Worm (Caenorhabditis elegans) whole organism, L3 larva: ENCODE results near the gene K06A4.2.

Experiments used
- elt-3 ChIP-seq, 3 experiments: fragments of 150-350 bp in 1 of 3; sonication (generic microtip) in 2 of 3; optimal IDR thresholded peaks; 2 replicates in 2 of 3; 4 replicates in 1 of 3; lab custom pipeline; 2014 to 2017; ENCODE audit warnings: missing biosample characterization in 3 of 3, missing genetic modification characterization in 3 of 3
- fkh-10 ChIP-seq: sonication (generic microtip); optimal IDR thresholded peaks from 2 replicates; lab custom pipeline; 2017; ENCODE audit warnings: missing biosample characterization, missing genetic modification reagents, missing genetic modification characterization
- nfya-1 ChIP-seq: sonication (generic microtip); optimal IDR thresholded peaks from 2 replicates; lab custom pipeline; 2017; ENCODE audit warnings: missing genetic modification characterization, mild to moderate bottlenecking, missing compliant biosample characterization, antibody characterized with exemption, moderate library complexity; ENCODE audit not compliant: insufficient read depth
- nhr-28 ChIP-seq: fragments of 150-350 bp; optimal IDR thresholded peaks from 2 replicates; lab custom pipeline; 2014; ENCODE audit warnings: missing biosample characterization, missing genetic modification characterization
- nhr-67 ChIP-seq: fragments of 150-350 bp; optimal IDR thresholded peaks from 2 replicates; lab custom pipeline; 2014; ENCODE audit warnings: missing biosample characterization, missing genetic modification characterization
- nhr-76 ChIP-seq: fragments of 150-350 bp; sonication (generic microtip); optimal IDR thresholded peaks from 5 replicates; lab custom pipeline; 2014; ENCODE audit warnings: missing biosample characterization, missing genetic modification characterization
- nhr-77 ChIP-seq: fragments of 150-350 bp; optimal IDR thresholded peaks from 2 replicates; lab custom pipeline; 2014; ENCODE audit warnings: missing biosample characterization, missing genetic modification characterization
- pqm-1 ChIP-seq: fragments of 150-350 bp; optimal IDR thresholded peaks from 2 replicates; lab custom pipeline; 2017; ENCODE audit warnings: missing biosample characterization, missing genetic modification characterization, inconsistent platforms
- unc-39 ChIP-seq: sonication (generic microtip); optimal IDR thresholded peaks from 4 replicates; lab custom pipeline; 2017; ENCODE audit warnings: missing biosample characterization, missing genetic modification characterization
- ztf-11 ChIP-seq: fragments of 150-350 bp; optimal IDR thresholded peaks from 2 replicates; lab custom pipeline; 2014; ENCODE audit warnings: missing biosample characterization, missing genetic modification characterization

DNA sequence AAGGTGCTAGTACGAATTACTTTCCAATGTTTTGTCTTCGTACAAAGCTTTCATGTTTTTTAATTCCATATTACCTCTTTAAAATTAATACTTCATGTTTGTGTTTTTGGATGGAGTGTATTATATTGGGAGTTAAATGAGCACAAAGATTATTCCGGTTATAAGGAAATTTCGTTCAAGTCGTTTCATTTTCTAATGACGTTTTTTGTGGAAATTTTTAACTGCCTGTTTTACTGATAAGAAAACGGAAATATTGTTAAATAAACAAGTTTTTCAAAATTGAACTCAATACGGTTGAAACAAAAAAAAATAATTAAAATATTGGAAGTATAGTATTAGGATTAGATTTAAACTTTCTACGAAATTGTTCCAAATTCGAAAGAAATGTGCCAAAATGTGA, 43.3 kb downstream of the K06A4.2 start:
- TF ChIP-seq nhr-77 (tag; lab: Kevin White, UChicago) (no peak), ztf-11 (no peak), nhr-76 (no peak), pqm-1 (tag; lab: Kevin White, UChicago) (peak; percentile 59), fkh-10 (GFP tag; lab: Kevin White, UChicago) (no peak), nhr-67 (tag; lab: Kevin White, UChicago) (no peak), nhr-28 (no peak), nfya-1 (tag; lab: Kevin White, UChicago) (no peak), unc-39 (tag; lab: Kevin White, UChicago) (no peak), elt-3 (tag; optimal IDR thresholded peaks at IDR 0.05; lab: Kevin White, UChicago) (no peak)
